Worm (Caenorhabditis elegans) whole organism, L1 larva: Measurements from ENCODE around the gene nex-2.
A peak's percentile ranks its signal among the peaks of the same experiment; 100 is the strongest.

Source experiments
- C16A3.4 ChIP-seq: fragments of 150-350 bp; optimal IDR thresholded peaks from 2 replicates; lab custom pipeline; 2014; ENCODE audit warnings: missing biosample characterization, missing genetic modification characterization
- F16B12.6 ChIP-seq: fragments of 150-350 bp; optimal IDR thresholded peaks from 2 replicates; lab custom pipeline; 2014; ENCODE audit warnings: missing biosample characterization, missing genetic modification characterization
- Y116A8C.19 ChIP-seq: sonication (generic microtip); optimal IDR thresholded peaks from 2 replicates; lab custom pipeline; 2016; ENCODE audit warnings: missing compliant biosample characterization, missing genetic modification characterization, borderline replicate concordance
- aha-1 ChIP-seq: fragments of 150-350 bp; optimal IDR thresholded peaks from 2 replicates; lab custom pipeline; 2014; ENCODE audit warnings: missing biosample characterization, missing genetic modification characterization
- ama-1 ChIP-seq: fragments of 150-350 bp; optimal IDR thresholded peaks from 2 replicates; lab custom pipeline; 2014
- blmp-1 ChIP-seq: fragments of 150-350 bp; optimal IDR thresholded peaks from 2 replicates; lab custom pipeline; 2014; ENCODE audit warnings: missing biosample characterization, missing genetic modification characterization
- ceh-82 ChIP-seq, 3 experiments: fragments of 150-350 bp in 1 of 3; sonication (generic microtip) in 2 of 3; optimal IDR thresholded peaks; 2 replicates each; lab custom pipeline; 2014 to 2017; ENCODE audit warnings: missing biosample characterization in 3 of 3, missing genetic modification characterization in 3 of 3
- ceh-90 ChIP-seq: sonication (generic microtip); optimal IDR thresholded peaks from 2 replicates; lab custom pipeline; 2016; ENCODE audit warnings: missing genetic modification characterization, missing compliant biosample characterization
- ces-1 ChIP-seq: fragments of 150-350 bp; optimal IDR thresholded peaks from 2 replicates; lab custom pipeline; 2014; ENCODE audit warnings: missing biosample characterization, missing genetic modification reagents, missing genetic modification characterization
- dpl-1 ChIP-seq, 3 experiments: fragments of 150-350 bp in 2 of 3; sonication (generic microtip) in 1 of 3; optimal IDR thresholded peaks; 2 replicates each; lab custom pipeline; 2014 to 2017; ENCODE audit warnings: missing biosample characterization in 3 of 3, missing genetic modification characterization in 3 of 3, missing genetic modification reagents in 3 of 3
- dsc-1 ChIP-seq: sonication (generic microtip); optimal IDR thresholded peaks from 2 replicates; lab custom pipeline; 2016; ENCODE audit warnings: mild to moderate bottlenecking, missing genetic modification characterization, missing compliant biosample characterization
- efl-1 ChIP-seq, 4 experiments: fragments of 150-350 bp; optimal IDR thresholded peaks in 3 of 4; peaks in 1 of 4; 1 replicate in 1 of 4; 2 replicates in 3 of 4; lab custom pipeline; 2014; ENCODE audit warnings: missing biosample characterization in 2 of 4, missing genetic modification characterization in 2 of 4, missing genetic modification reagents in 2 of 4
- egl-13 ChIP-seq: sonication (generic microtip); optimal IDR thresholded peaks from 2 replicates; lab custom pipeline; 2016; ENCODE audit warnings: missing genotype, missing genetic modification reagents, missing genetic modification characterization, missing compliant biosample characterization
- egl-27 ChIP-seq, 2 experiments: fragments of 150-350 bp in 1 of 2; sonication (generic microtip); optimal IDR thresholded peaks; 3 replicates each; lab custom pipeline; 2017 to 2018; ENCODE audit warnings: missing biosample characterization in 2 of 2, missing genetic modification characterization in 2 of 2, missing genetic modification reagents in 2 of 2
- elt-2 ChIP-seq: sonication (generic microtip); optimal IDR thresholded peaks from 2 replicates; lab custom pipeline; 2016; ENCODE audit warnings: missing genetic modification characterization, mild to moderate bottlenecking, inconsistent platforms, missing compliant biosample characterization, missing genetic modification reagents
- fkh-4 ChIP-seq: sonication (generic microtip); optimal IDR thresholded peaks from 2 replicates; lab custom pipeline; 2016; ENCODE audit warnings: missing compliant biosample characterization, missing genetic modification characterization, borderline replicate concordance
- fos-1 ChIP-seq: fragments of 150-350 bp; optimal IDR thresholded peaks from 2 replicates; lab custom pipeline; 2014; ENCODE audit warnings: missing biosample characterization, missing genetic modification characterization
- hlh-17 ChIP-seq: fragments of 200-800 bp; sonication (Bioruptor generic); optimal IDR thresholded peaks from 2 replicates; lab custom pipeline; 2018; ENCODE audit warnings: missing genetic modification characterization, mild to moderate bottlenecking, missing compliant biosample characterization, moderate library complexity, borderline replicate concordance
- hlh-4 ChIP-seq: sonication (generic microtip); optimal IDR thresholded peaks from 2 replicates; lab custom pipeline; 2016; ENCODE audit warnings: mild to moderate bottlenecking, missing genetic modification characterization, missing compliant biosample characterization
- hpl-2 ChIP-seq: fragments of 150-350 bp; optimal IDR thresholded peaks from 2 replicates; lab custom pipeline; 2014; ENCODE audit warnings: missing biosample characterization, missing genetic modification reagents, missing genetic modification characterization
- isw-1 ChIP-seq: fragments of 200-800 bp; sonication (Bioruptor generic); IDR thresholded peaks from 2 replicates; pipeline ENCODE4 v1.3.6; 2022; ENCODE audit warnings: missing genetic modification characterization, missing compliant biosample characterization
- jun-1 ChIP-seq: fragments of 150-350 bp; optimal IDR thresholded peaks from 2 replicates; lab custom pipeline; 2014; ENCODE audit warnings: missing biosample characterization, missing genetic modification reagents, missing genetic modification characterization
- lin-13 ChIP-seq: fragments of 150-350 bp; optimal IDR thresholded peaks from 2 replicates; lab custom pipeline; 2014; ENCODE audit warnings: missing biosample characterization, missing genetic modification reagents, missing genetic modification characterization
- lin-14 ChIP-seq: fragments of 200-800 bp; sonication (Bioruptor generic); optimal IDR thresholded peaks from 2 replicates; lab custom pipeline; 2018; ENCODE audit warnings: mild to moderate bottlenecking, missing genetic modification characterization, moderate library complexity, missing compliant biosample characterization
- lin-35 ChIP-seq, 2 experiments: fragments of 150-350 bp; optimal IDR thresholded peaks; 2 replicates each; lab custom pipeline; 2014; ENCODE audit warnings: missing biosample characterization in 2 of 2, missing genetic modification characterization in 2 of 2, missing genetic modification reagents in 2 of 2
- lin-39 ChIP-seq: fragments of 150-350 bp; optimal IDR thresholded peaks from 2 replicates; lab custom pipeline; 2014; ENCODE audit warnings: missing biosample characterization, missing genetic modification reagents, missing genetic modification characterization
- lir-3 ChIP-seq: sonication (generic microtip); optimal IDR thresholded peaks from 2 replicates; lab custom pipeline; 2016; ENCODE audit warnings: mild to moderate bottlenecking, missing genetic modification characterization, moderate library complexity, missing compliant biosample characterization; ENCODE audit not compliant: poor library complexity
- lsy-2 ChIP-seq, 2 experiments: fragments of 150-350 bp; optimal IDR thresholded peaks; 2 replicates each; lab custom pipeline; 2014; ENCODE audit warnings: missing biosample characterization in 2 of 2, missing genetic modification characterization in 2 of 2
- mab-9 ChIP-seq: fragments of 200-800 bp; sonication (Bioruptor generic); IDR thresholded peaks from 2 replicates; pipeline ENCODE4 v1.3.6; 2022; ENCODE audit warnings: missing genetic modification reagents, missing genetic modification characterization, missing compliant biosample characterization
- mdl-1 ChIP-seq, 2 experiments: fragments of 150-350 bp; optimal IDR thresholded peaks; 2 replicates each; lab custom pipeline; 2014 to 2017; ENCODE audit warnings: missing biosample characterization in 2 of 2, missing genetic modification characterization in 2 of 2, inconsistent platforms in 1 of 2
- mep-1 ChIP-seq: fragments of 150-350 bp; optimal IDR thresholded peaks from 2 replicates; lab custom pipeline; 2014; ENCODE audit warnings: missing biosample characterization, missing genetic modification characterization
- nhr-11 ChIP-seq: fragments of 150-350 bp; optimal IDR thresholded peaks from 2 replicates; lab custom pipeline; 2014; ENCODE audit warnings: missing biosample characterization, missing genetic modification characterization
- nhr-20 ChIP-seq: sonication (generic microtip); optimal IDR thresholded peaks from 2 replicates; lab custom pipeline; 2016; ENCODE audit warnings: mild to moderate bottlenecking, missing genetic modification characterization, missing compliant biosample characterization
- nhr-237 ChIP-seq: fragments of 150-350 bp; optimal IDR thresholded peaks from 2 replicates; lab custom pipeline; 2014; ENCODE audit warnings: missing biosample characterization, missing genetic modification characterization
- nhr-71 ChIP-seq: sonication (generic microtip); optimal IDR thresholded peaks from 2 replicates; lab custom pipeline; 2016; ENCODE audit warnings: mild to moderate bottlenecking, missing genetic modification characterization, moderate library complexity, missing compliant biosample characterization
- nhr-76 ChIP-seq: sonication (generic microtip); optimal IDR thresholded peaks from 2 replicates; lab custom pipeline; 2017; ENCODE audit warnings: missing biosample characterization, missing genetic modification characterization
- nhr-77 ChIP-seq: fragments of 150-350 bp; optimal IDR thresholded peaks from 2 replicates; lab custom pipeline; 2014; ENCODE audit warnings: missing biosample characterization, missing genetic modification characterization
- nhr-85 ChIP-seq: sonication (generic microtip); peaks from one replicate; lab custom pipeline; 2016; ENCODE audit warnings: missing genetic modification characterization, inconsistent platforms, missing compliant biosample characterization
- nhr-90 ChIP-seq: sonication (generic microtip); optimal IDR thresholded peaks from 2 replicates; lab custom pipeline; 2016; ENCODE audit warnings: mild to moderate bottlenecking, missing genetic modification characterization, missing compliant biosample characterization; ENCODE audit not compliant: poor library complexity
- pqm-1 ChIP-seq: sonication (generic microtip); optimal IDR thresholded peaks from 3 replicates; lab custom pipeline; 2017; ENCODE audit warnings: missing biosample characterization, missing genetic modification characterization
- snu-23 ChIP-seq: sonication (generic microtip); optimal IDR thresholded peaks from 2 replicates; lab custom pipeline; 2016; ENCODE audit warnings: missing genetic modification characterization, missing compliant biosample characterization
- sox-4 ChIP-seq: sonication (generic microtip); optimal IDR thresholded peaks from 2 replicates; lab custom pipeline; 2016; ENCODE audit warnings: missing genetic modification characterization, missing compliant biosample characterization
- sup-37 ChIP-seq: fragments of 200-800 bp; sonication (Bioruptor generic); optimal IDR thresholded peaks from 2 replicates; lab custom pipeline; 2018; ENCODE audit warnings: mild to moderate bottlenecking, missing genetic modification characterization, missing compliant biosample characterization
- swsn-7 ChIP-seq: sonication (generic microtip); optimal IDR thresholded peaks from 2 replicates; lab custom pipeline; 2016; ENCODE audit warnings: missing genetic modification characterization, missing compliant biosample characterization
- unc-86 ChIP-seq: sonication (generic microtip); optimal IDR thresholded peaks from 2 replicates; lab custom pipeline; 2016; ENCODE audit warnings: missing genetic modification characterization, missing compliant biosample characterization
- unc-98 ChIP-seq: fragments of 200-800 bp; sonication (Bioruptor generic); IDR thresholded peaks from 2 replicates; pipeline ENCODE4 v1.3.6; 2022; ENCODE audit warnings: missing genetic modification characterization, missing compliant biosample characterization
- vab-15 ChIP-seq: sonication (generic microtip); optimal IDR thresholded peaks from 2 replicates; lab custom pipeline; 2017; ENCODE audit warnings: missing genotype, mild to moderate bottlenecking, missing genetic modification characterization, missing compliant biosample characterization
- zag-1 ChIP-seq: fragments of 150-350 bp; optimal IDR thresholded peaks from 2 replicates; lab custom pipeline; 2014; ENCODE audit warnings: missing biosample characterization, missing genetic modification characterization
- ztf-11 ChIP-seq, 2 experiments: sonication (generic microtip); optimal IDR thresholded peaks; 2 replicates each; lab custom pipeline; 2016 to 2017; ENCODE audit warnings: missing genetic modification characterization in 2 of 2, missing biosample characterization in 1 of 2, missing compliant biosample characterization in 1 of 2

Gene nex-2

DNA sequence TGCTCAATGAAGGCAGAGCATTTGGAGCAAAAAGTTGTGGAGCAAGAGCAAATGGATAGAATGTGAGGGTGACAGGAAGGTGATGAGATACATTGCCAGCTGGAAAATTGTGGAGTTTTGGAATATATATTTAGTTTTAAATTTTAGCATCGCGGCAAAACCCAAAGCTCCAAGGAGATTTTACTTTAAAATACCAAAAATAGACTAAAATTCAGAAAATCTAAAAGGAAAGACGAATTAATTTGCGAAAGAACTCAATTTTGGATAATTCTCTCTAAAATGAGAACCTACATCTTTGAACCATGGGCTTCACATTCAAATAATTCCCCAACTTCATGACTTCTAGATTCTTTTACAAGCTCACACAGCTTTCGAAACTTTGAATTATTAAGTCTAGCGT is 2.3 kb upstream of the nex-2 start, which contains the start of gene T07C4.12:
TSS of gene T07C4.12 (minus strand) at position 101 of the 400 bp plus-strand sequence.
- no peak for TF ChIP-seq C16A3.4 (tag; lab: Kevin White, UChicago)

ce11 chrIII:10331232-10331631 is 1.0 kb upstream of the nex-2 start:
- 0 out of 2 replicates have a peak, but pooled peaks have one; percentile 16 for TF ChIP-seq isw-1 (GFP tag; lab: Robert Waterston, UW)
- TF ChIP-seq mab-9: no peak
- no peak for TF ChIP-seq ces-1 (GFP tag; lab: Kevin White, UChicago)
- TF ChIP-seq nhr-76 (tag; lab: Kevin White, UChicago): no peak
- TF ChIP-seq hlh-17 (GFP tag; lab: Kevin White, UChicago): no peak
- peak; percentile 25 for TF ChIP-seq nhr-71 (tag; lab: Kevin White, UChicago)
- no peak for TF ChIP-seq sox-4 (tag; lab: Kevin White, UChicago)
- no peak for TF ChIP-seq elt-2
- TF ChIP-seq egl-13 (tag; lab: Kevin White, UChicago): no peak
- no peak for TF ChIP-seq egl-27 (tag; optimal IDR thresholded peaks at IDR 0.05; lab: Kevin White, UChicago)
- TF ChIP-seq swsn-7 (tag; lab: Kevin White, UChicago): no peak
- peak in 1 of 2 experiments; percentile 19 for TF ChIP-seq lsy-2 (tag; optimal IDR thresholded peaks at IDR 0.05; lab: Kevin White, UChicago)
- peak; percentile 38 for TF ChIP-seq mep-1 (tag; lab: Kevin White, UChicago)
- no peak for TF ChIP-seq dsc-1 (tag; lab: Kevin White, UChicago)
- no peak for TF ChIP-seq sup-37 (GFP tag; lab: Kevin White, UChicago)
- no peak for TF ChIP-seq lir-3 (tag; lab: Kevin White, UChicago)
- TF ChIP-seq unc-86 (tag; lab: Kevin White, UChicago): no peak
- TF ChIP-seq aha-1 (tag; lab: Kevin White, UChicago): no peak
- TF ChIP-seq lin-39 (tag; lab: Kevin White, UChicago): no peak
- TF ChIP-seq F16B12.6 (tag; lab: Kevin White, UChicago): no peak
- TF ChIP-seq pqm-1 (tag; lab: Kevin White, UChicago): no peak
- TF ChIP-seq ama-1 (lab: Kevin White, UChicago): no peak
- peak in 1 of 2 experiments; percentile 1 for TF ChIP-seq efl-1 (optimal IDR thresholded peaks at IDR 0.05; lab: Kevin White, UChicago)
- TF ChIP-seq efl-1 (GFP tag; optimal IDR thresholded peaks at IDR 0.05 in 1 of 2; lab: Kevin White, UChicago): peak in 1 of 2 experiments; percentile 90
- TF ChIP-seq lin-13 (GFP tag; lab: Kevin White, UChicago): no peak
- TF ChIP-seq lin-14: peak; percentile 46
- TF ChIP-seq nhr-90 (tag; lab: Kevin White, UChicago): no peak
- TF ChIP-seq unc-98 (GFP tag; lab: Robert Waterston, UW): no peak
- TF ChIP-seq lin-35 (GFP tag; optimal IDR thresholded peaks at IDR 0.05; lab: Kevin White, UChicago): peak in 1 of 2 experiments; percentile 4
- peak; percentile 14 for TF ChIP-seq fos-1 (tag; lab: Kevin White, UChicago)
- TF ChIP-seq dpl-1 (GFP tag; optimal IDR thresholded peaks at IDR 0.05; lab: Kevin White, UChicago): peak in 1 of 3 experiments; percentile 26
- TF ChIP-seq nhr-237 (tag; lab: Kevin White, UChicago): no peak
- no peak for TF ChIP-seq mdl-1 (tag; optimal IDR thresholded peaks at IDR 0.05; lab: Kevin White, UChicago)
- TF ChIP-seq zag-1: no peak
- no peak for TF ChIP-seq hpl-2 (GFP tag; lab: Kevin White, UChicago)
- TF ChIP-seq jun-1 (tag; lab: Kevin White, UChicago): no peak
- no peak for TF ChIP-seq ceh-90 (tag; lab: Kevin White, UChicago)
- no peak for TF ChIP-seq hlh-4 (tag; lab: Kevin White, UChicago)
- TF ChIP-seq blmp-1: no peak
- no peak for TF ChIP-seq fkh-4
- no peak for TF ChIP-seq Y116A8C.19 (tag; lab: Kevin White, UChicago)
- TF ChIP-seq nhr-85 (tag; lab: Kevin White, UChicago): peak; percentile 67
- TF ChIP-seq ceh-82 (tag; optimal IDR thresholded peaks at IDR 0.05; lab: Kevin White, UChicago): no peak
- TF ChIP-seq nhr-20 (tag; lab: Kevin White, UChicago): peak; percentile 0
- TF ChIP-seq nhr-77 (tag; lab: Kevin White, UChicago): no peak
- TF ChIP-seq ztf-11 (tag; optimal IDR thresholded peaks at IDR 0.05; lab: Kevin White, UChicago): no peak
- TF ChIP-seq nhr-11: no peak
- TF ChIP-seq vab-15 (tag; lab: Kevin White, UChicago): no peak
- TF ChIP-seq snu-23: peak; percentile 14
- TF ChIP-seq, all 84 proteins: peak for 12
